Fruit fly (Drosophila melanogaster): ENCODE measurements around the gene ex.

The ex gene

dm6 chr2L:487719-488547, 56.9 kb downstream of the ex start (continued):
- TF ChIP-seq pzg (GFP tag; optimal IDR thresholded peaks at IDR 0.05) = no peak
- no peak for TF ChIP-seq prd (optimal IDR thresholded peaks at IDR 0.05)
- TF ChIP-seq prd (GFP tag; IDR thresholded peaks at IDR 0.05) = no peak
- no peak for TF ChIP-seq Taf1 (GFP tag; IDR thresholded peaks at IDR 0.05)
- no peak for TF ChIP-seq CG34422 (GFP tag; IDR thresholded peaks at IDR 0.05)
- no peak for TF ChIP-seq CG7928 (GFP tag; optimal IDR thresholded peaks at IDR 0.05)
- no peak for TF ChIP-seq Ptx1 (GFP tag; IDR thresholded peaks at IDR 0.05)
- TF ChIP-seq Max (GFP tag; optimal IDR thresholded peaks at IDR 0.05) = no peak
- TF ChIP-seq unpg (GFP tag; optimal IDR thresholded peaks at IDR 0.05) = peak; percentile 30
- no peak for TF ChIP-seq sisA (GFP tag; IDR thresholded peaks at IDR 0.05)
- TF ChIP-seq CG1602 (GFP tag; optimal IDR thresholded peaks at IDR 0.05) = peak; percentile 1
- no peak for TF ChIP-seq insv (GFP tag; optimal IDR thresholded peaks at IDR 0.05)
- no peak for TF ChIP-seq CG14965 (GFP tag; optimal IDR thresholded peaks at IDR 0.05; ENCODE audit: borderline replicate concordance)
- TF ChIP-seq bab2 (GFP tag; optimal IDR thresholded peaks at IDR 0.05) = no peak
- TF ChIP-seq CG14441 (GFP tag; IDR thresholded peaks at IDR 0.05) = no peak
- TF ChIP-seq toy (GFP tag; IDR thresholded peaks at IDR 0.05) = no peak
- TF ChIP-seq croc (GFP tag; conservative IDR thresholded peaks at IDR 0.05) = no peak
- no peak for TF ChIP-seq Dll (GFP tag; IDR thresholded peaks at IDR 0.05; ENCODE audit: partially characterized antibody)
- TF ChIP-seq CG13894 (tag; optimal IDR thresholded peaks at IDR 0.05) = no peak
- no peak for TF ChIP-seq CG4617 (GFP tag; optimal IDR thresholded peaks at IDR 0.05; ENCODE audit: borderline replicate concordance)
- TF ChIP-seq Tbp (GFP tag; optimal IDR thresholded peaks at IDR 0.05) = no peak
- TF ChIP-seq dati (GFP tag; IDR thresholded peaks at IDR 0.05) = no peak
- no peak for TF ChIP-seq Six4 (GFP tag; optimal IDR thresholded peaks at IDR 0.05)
- TF ChIP-seq CG9437 (GFP tag; optimal IDR thresholded peaks at IDR 0.05) = peak; percentile 16
- TF ChIP-seq pan (optimal IDR thresholded peaks at IDR 0.05) = no peak
- TF ChIP-seq pan (GFP tag; optimal IDR thresholded peaks at IDR 0.05 in 1 of 2, IDR thresholded peaks at IDR 0.05 in 1 of 2) = no peak
- TF ChIP-seq CG34224 (GFP tag; IDR thresholded peaks at IDR 0.05; ENCODE audit: partially characterized antibody) = no peak
- no peak for TF ChIP-seq CG4404 (GFP tag; IDR thresholded peaks at IDR 0.05)
- TF ChIP-seq CG11456 (GFP tag; IDR thresholded peaks at IDR 0.05) = 0 out of 3 replicates have a peak, but pooled peaks have one; percentile 63
- 0 out of 2 replicates have a peak, but pooled peaks have one; percentile 41 for TF ChIP-seq Rfx (GFP tag; IDR thresholded peaks at IDR 0.05)
- TF ChIP-seq CG11696 (GFP tag; IDR thresholded peaks at IDR 0.05) = no peak
- no peak for TF ChIP-seq hbn (GFP tag; IDR thresholded peaks at IDR 0.05; ENCODE audit: partially characterized antibody)
- no peak for TF ChIP-seq CG6683 (GFP tag; optimal IDR thresholded peaks at IDR 0.05)
- no peak; the same call in 1 of the 2 replicates for TF ChIP-seq sob (GFP tag; IDR thresholded peaks at IDR 0.05)
- peak; percentile 48 for TF ChIP-seq lab (GFP tag; optimal IDR thresholded peaks at IDR 0.05)
- TF ChIP-seq CG33213 (GFP tag; optimal IDR thresholded peaks at IDR 0.05) = no peak
- no peak for TF ChIP-seq Eip74EF (GFP tag; optimal IDR thresholded peaks at IDR 0.05)
- TF ChIP-seq CG7556 (GFP tag; optimal IDR thresholded peaks at IDR 0.05) = peak; percentile 53
- TF ChIP-seq CG9609 (GFP tag; optimal IDR thresholded peaks at IDR 0.05) = peak; percentile 34
- no peak for TF ChIP-seq ttk (GFP tag; IDR thresholded peaks at IDR 0.05)
- TF ChIP-seq CG34376 (GFP tag; optimal IDR thresholded peaks at IDR 0.05) = no peak
- TF ChIP-seq so (GFP tag; IDR thresholded peaks at IDR 0.05) = no peak; the same call in 2 of the 3 replicates
- no peak for TF ChIP-seq CG10321 (GFP tag; IDR thresholded peaks at IDR 0.05)
- TF ChIP-seq Sox100B (GFP tag; optimal IDR thresholded peaks at IDR 0.05) = peak; percentile 38
- TF ChIP-seq CkIIα-i1 (GFP tag; IDR thresholded peaks at IDR 0.05) = no peak
- TF ChIP-seq BtbVII (GFP tag; optimal IDR thresholded peaks at IDR 0.05) = peak; percentile 14
- no peak for TF ChIP-seq seq (GFP tag; IDR thresholded peaks at IDR 0.05)
- TF ChIP-seq CG11695 (GFP tag; IDR thresholded peaks at IDR 0.05) = peak; percentile 32; the same call in 1 of the 3 replicates
- TF ChIP-seq nerfin-1 (tag; optimal IDR thresholded peaks at IDR 0.05) = no peak
- TF ChIP-seq Dip2 (GFP tag; IDR thresholded peaks at IDR 0.05) = no peak
